Fruit fly (Drosophila melanogaster) whole organism, embryonic: ENCODE data around the gene CG14221.

Source experiments
- Aef1 ChIP-seq: fragments of 200-800 bp; sonication (Bioruptor generic); IDR thresholded peaks from 3 replicates; pipeline ENCODE4 v1.3.6; 2022; ENCODE audit warnings: missing biosample characterization, missing genetic modification characterization
- Awh ChIP-seq: fragments of 200-800 bp; sonication (Bioruptor generic); IDR thresholded peaks from 2 replicates; pipeline ENCODE4, ENCODE4 v1.3.6; 2022; ENCODE audit warnings: missing biosample characterization, missing genetic modification characterization
- CG10431 ChIP-seq: fragments of 200-800 bp; sonication (Bioruptor generic); optimal IDR thresholded peaks from 3 replicates; lab custom pipeline; 2018; ENCODE audit warnings: missing biosample characterization, mild to moderate bottlenecking, missing genetic modification characterization
- CG10654 ChIP-seq: fragments of 200-800 bp; sonication (Bioruptor generic); optimal IDR thresholded peaks from 2 replicates; lab custom pipeline; 2016; ENCODE audit warnings: missing biosample characterization, missing genetic modification characterization
- CG11247 ChIP-seq: fragments of 200-800 bp; sonication (Bioruptor generic); IDR thresholded peaks from 2 replicates; pipeline ENCODE4 v1.3.6; 2022; ENCODE audit warnings: missing biosample characterization, missing genetic modification characterization
- CG12236 ChIP-seq: fragments of 200-800 bp; sonication (Bioruptor generic); optimal IDR thresholded peaks from 2 replicates; lab custom pipeline; 2016; ENCODE audit warnings: missing biosample characterization, missing genetic modification characterization
- CG13424 ChIP-seq: fragments of 200-800 bp; sonication (Bioruptor generic); optimal IDR thresholded peaks from 2 replicates; lab custom pipeline; 2019; ENCODE audit warnings: missing biosample characterization, mild to moderate bottlenecking, missing genetic modification characterization, moderate library complexity
- CG13775 ChIP-seq: fragments of 200-800 bp; sonication (Bioruptor generic); optimal IDR thresholded peaks from 3 replicates; lab custom pipeline; 2017; ENCODE audit warnings: missing biosample characterization, mild to moderate bottlenecking, missing genetic modification characterization
- CG14860 ChIP-seq: fragments of 200-800 bp; sonication (Bioruptor generic); IDR thresholded peaks from 3 replicates; pipeline ENCODE4 v1.3.6; 2022; ENCODE audit warnings: missing biosample characterization, missing genetic modification characterization; ENCODE audit not compliant: partially characterized antibody
- CG15514 ChIP-seq: fragments of 200-800 bp; sonication (Bioruptor generic); optimal IDR thresholded peaks from 3 replicates; lab custom pipeline; 2017; ENCODE audit warnings: missing biosample characterization, missing genetic modification characterization, mild to moderate bottlenecking, moderate library complexity, missing genetic modification reagents
- CG1602 ChIP-seq: fragments of 200-800 bp; sonication (Bioruptor generic); optimal IDR thresholded peaks from 3 replicates; lab custom pipeline; 2016; ENCODE audit warnings: missing biosample characterization, missing genetic modification characterization
- CG17912 ChIP-seq: fragments of 200-800 bp; sonication (Bioruptor generic); optimal IDR thresholded peaks from 2 replicates; lab custom pipeline; 2018; ENCODE audit warnings: missing biosample characterization, mild to moderate bottlenecking, missing genetic modification characterization
- CG31365 ChIP-seq: fragments of 200-800 bp; sonication (Bioruptor generic); optimal IDR thresholded peaks from 2 replicates; lab custom pipeline; 2018; ENCODE audit warnings: missing biosample characterization, mild to moderate bottlenecking, missing genetic modification characterization
- CG3407 ChIP-seq: fragments of 200-800 bp; sonication (Bioruptor generic); optimal IDR thresholded peaks from 2 replicates; lab custom pipeline; 2018; ENCODE audit warnings: missing biosample characterization, mild to moderate bottlenecking, missing genetic modification characterization
- CG34224 ChIP-seq: fragments of 200-800 bp; sonication (Bioruptor generic); IDR thresholded peaks from 3 replicates; pipeline ENCODE4 v1.3.6; 2022; ENCODE audit warnings: missing biosample characterization, missing genetic modification characterization; ENCODE audit not compliant: partially characterized antibody
- CG34376 ChIP-seq: fragments of 200-800 bp; sonication (Bioruptor generic); optimal IDR thresholded peaks from 2 replicates; lab custom pipeline; 2018; ENCODE audit warnings: missing biosample characterization, mild to moderate bottlenecking, missing genetic modification characterization
- CG3726 ChIP-seq: fragments of 200-800 bp; sonication (Bioruptor generic); IDR thresholded peaks from 3 replicates; pipeline ENCODE4, ENCODE4 v1.3.6; 2022; ENCODE audit warnings: missing biosample characterization, missing genetic modification characterization
- CG7928 ChIP-seq: fragments of 200-800 bp; sonication (Bioruptor generic); optimal IDR thresholded peaks from 2 replicates; lab custom pipeline; 2017; ENCODE audit warnings: missing biosample characterization, mild to moderate bottlenecking, missing genetic modification characterization
- CG8359 ChIP-seq: fragments of 200-800 bp; sonication (Bioruptor generic); optimal IDR thresholded peaks from 2 replicates; lab custom pipeline; 2017; ENCODE audit warnings: missing biosample characterization, mild to moderate bottlenecking, missing genetic modification characterization, borderline replicate concordance
- CG8924 ChIP-seq: fragments of 200-800 bp; optimal IDR thresholded peaks from 3 replicates; lab custom pipeline; 2019; ENCODE audit warnings: missing biosample characterization, mild to moderate bottlenecking, missing genetic modification characterization, moderate library complexity
- CG9727 ChIP-seq: fragments of 200-800 bp; sonication (Bioruptor generic); optimal IDR thresholded peaks from 3 replicates; lab custom pipeline; 2017; ENCODE audit warnings: missing biosample characterization, mild to moderate bottlenecking, missing genetic modification characterization
- CHES-1-like ChIP-seq: fragments of 200-800 bp; sonication (Bioruptor generic); optimal IDR thresholded peaks from 2 replicates; lab custom pipeline; 2016; ENCODE audit warnings: missing biosample characterization, missing genetic modification characterization
- CoRest ChIP-seq: fragments of 200-800 bp; sonication (Bioruptor generic); optimal IDR thresholded peaks from 3 replicates; lab custom pipeline; 2018; ENCODE audit warnings: missing biosample characterization, mild to moderate bottlenecking, missing genetic modification characterization, moderate library complexity
- Dll ChIP-seq: fragments of 200-800 bp; sonication (Bioruptor generic); IDR thresholded peaks from 4 replicates; pipeline ENCODE4 v1.3.6; 2022; ENCODE audit warnings: missing biosample characterization, missing genetic modification characterization; ENCODE audit not compliant: partially characterized antibody
- Fer3 ChIP-seq: fragments of 200-800 bp; sonication (Bioruptor generic); optimal IDR thresholded peaks from 2 replicates; lab custom pipeline; 2018; ENCODE audit warnings: missing biosample characterization, mild to moderate bottlenecking, missing genetic modification characterization, moderate library complexity
- Hmx ChIP-seq: fragments of 200-800 bp; sonication (Bioruptor generic); optimal IDR thresholded peaks from 2 replicates; lab custom pipeline; 2016; ENCODE audit warnings: missing biosample characterization, missing genetic modification characterization
- Lpt ChIP-seq: fragments of >200 bp; optimal IDR thresholded peaks from 2 replicates; lab custom pipeline; 2018; ENCODE audit warnings: missing biosample characterization, missing genetic modification characterization
- Meics ChIP-seq: fragments of 200-800 bp; sonication (Bioruptor generic); optimal IDR thresholded peaks from 2 replicates; lab custom pipeline; 2017; ENCODE audit warnings: missing biosample characterization, mild to moderate bottlenecking, missing genetic modification characterization
- Nf-YC ChIP-seq: fragments of 200-800 bp; optimal IDR thresholded peaks from 3 replicates; lab custom pipeline; 2019; ENCODE audit warnings: missing biosample characterization, mild to moderate bottlenecking, missing genetic modification characterization, moderate library complexity
- NfI ChIP-seq: fragments of 200-800 bp; sonication (Bioruptor generic); optimal IDR thresholded peaks from 3 replicates; lab custom pipeline; 2018; ENCODE audit warnings: missing biosample characterization, mild to moderate bottlenecking, missing genetic modification characterization, moderate library complexity
- Ptx1 ChIP-seq: fragments of 200-800 bp; sonication (Bioruptor generic); IDR thresholded peaks from 2 replicates; pipeline ENCODE4 v1.3.6; 2022; ENCODE audit warnings: missing biosample characterization, missing genetic modification characterization
- ato ChIP-seq: fragments of 200-800 bp; sonication (Bioruptor generic); IDR thresholded peaks from 2 replicates; pipeline ENCODE4 v1.3.6; 2022; ENCODE audit warnings: missing biosample characterization, missing genetic modification characterization; ENCODE audit not compliant: partially characterized antibody
- bigmax ChIP-seq: fragments of 200-800 bp; sonication (Bioruptor generic); optimal IDR thresholded peaks from 2 replicates; lab custom pipeline; 2018; ENCODE audit warnings: missing biosample characterization, mild to moderate bottlenecking, missing genetic modification characterization
- crp ChIP-seq, 2 experiments: fragments of 200-800 bp; sonication (Bioruptor generic); optimal IDR thresholded peaks; 2 replicates in 1 of 2; 3 replicates in 1 of 2; lab custom pipeline; 2017; ENCODE audit warnings: missing biosample characterization in 2 of 2, missing genetic modification characterization in 2 of 2, mild to moderate bottlenecking in 1 of 2, moderate library complexity in 1 of 2
- dm ChIP-seq: fragments of 200-800 bp; sonication (Bioruptor generic); optimal IDR thresholded peaks from 3 replicates; lab custom pipeline; 2016; ENCODE audit warnings: missing biosample characterization, missing genetic modification characterization
- fu2 ChIP-seq: fragments of 200-800 bp; sonication (Bioruptor generic); optimal IDR thresholded peaks from 2 replicates; lab custom pipeline; 2016; ENCODE audit warnings: missing biosample characterization, missing genetic modification characterization
- gcm2 ChIP-seq: fragments of 200-800 bp; sonication (Bioruptor generic); optimal IDR thresholded peaks from 2 replicates; lab custom pipeline; 2016; ENCODE audit warnings: missing biosample characterization, missing genetic modification characterization
- grau ChIP-seq: fragments of 200-800 bp; optimal IDR thresholded peaks from 3 replicates; lab custom pipeline; 2019; ENCODE audit warnings: missing biosample characterization, mild to moderate bottlenecking, missing genetic modification characterization, moderate library complexity
- hbn ChIP-seq: fragments of 200-800 bp; sonication (Bioruptor generic); IDR thresholded peaks from 2 replicates; pipeline ENCODE4 v1.3.6; 2022; ENCODE audit warnings: missing biosample characterization, missing genetic modification characterization; ENCODE audit not compliant: partially characterized antibody
- ind ChIP-seq: fragments of 200-800 bp; sonication (Bioruptor generic); optimal IDR thresholded peaks from 3 replicates; lab custom pipeline; 2016; ENCODE audit warnings: missing biosample characterization, missing genetic modification characterization
- kni ChIP-seq: fragments of 200-800 bp; sonication (Bioruptor generic); optimal IDR thresholded peaks from 3 replicates; lab custom pipeline; 2017; ENCODE audit warnings: mild to moderate bottlenecking, missing biosample characterization, missing genetic modification reagents, missing genetic modification characterization
- mld ChIP-seq: fragments of 200-800 bp; sonication (Bioruptor generic); IDR thresholded peaks from 3 replicates; pipeline ENCODE4 v1.3.6; 2022; ENCODE audit warnings: missing biosample characterization, missing genetic modification characterization; ENCODE audit not compliant: partially characterized antibody
- phol ChIP-seq: fragments of 200-800 bp; sonication (Bioruptor generic); optimal IDR thresholded peaks from 3 replicates; lab custom pipeline; 2018; ENCODE audit warnings: missing biosample characterization, mild to moderate bottlenecking, missing genetic modification characterization, moderate library complexity
- pzg ChIP-seq: fragments of 200-800 bp; sonication (Bioruptor generic); optimal IDR thresholded peaks from 3 replicates; lab custom pipeline; 2018; ENCODE audit warnings: missing biosample characterization, mild to moderate bottlenecking, missing genetic modification characterization, moderate library complexity
- row ChIP-seq: fragments of 200-800 bp; sonication (Bioruptor generic); IDR thresholded peaks from 3 replicates; pipeline ENCODE4 v1.3.6; 2022; ENCODE audit warnings: missing biosample characterization, missing genetic modification characterization
- sens ChIP-seq: fragments of 200-800 bp; sonication (Bioruptor generic); peaks from one replicate; lab custom pipeline; 2016; ENCODE audit warnings: missing biosample characterization, missing genetic modification characterization
- unc-4 ChIP-seq: fragments of 200-800 bp; sonication (Bioruptor generic); IDR thresholded peaks from 2 replicates; pipeline ENCODE4 v1.3.6; 2022; ENCODE audit warnings: missing biosample characterization, missing genetic modification characterization; ENCODE audit not compliant: partially characterized antibody
- vnd ChIP-seq: fragments of 200-800 bp; sonication (Bioruptor generic); IDR thresholded peaks from 3 replicates; pipeline ENCODE4 v1.3.6; 2022; ENCODE audit warnings: missing biosample characterization, missing genetic modification characterization; ENCODE audit not compliant: partially characterized antibody
- zfh2 ChIP-seq: fragments of 200-800 bp; sonication (Bioruptor generic); optimal IDR thresholded peaks from 2 replicates; lab custom pipeline; 2016; ENCODE audit warnings: missing biosample characterization, missing genetic modification characterization

Gene CG14221

dm6 chrX:19613473-19613872 lies 7.6 kb downstream of the CG14221 start (continued):
- peak; percentile 56 for TF ChIP-seq unc-4 (GFP tag; lab: Robert Waterston, UW)
- TF ChIP-seq Aef1, result no peak
- TF ChIP-seq CG34376 (GFP tag; lab: Kevin White, UChicago), result peak; percentile 90
- no peak for TF ChIP-seq dm
- peak; percentile 16 for TF ChIP-seq gcm2 (GFP tag; lab: Kevin White, UChicago)
- TF ChIP-seq fu2 (GFP tag; lab: Kevin White, UChicago), result no peak
- peak; percentile 44 for TF ChIP-seq grau
- peak; percentile 20 for TF ChIP-seq CG13424 (tag; lab: Kevin White, UChicago)
- TF ChIP-seq Hmx (GFP tag; lab: Kevin White, UChicago), result no peak
- TF ChIP-seq CG3407 (GFP tag; lab: Kevin White, UChicago), result peak; percentile 49
- TF ChIP-seq bigmax (GFP tag; lab: Kevin White, UChicago), result peak; percentile 45
- peak; percentile 55; the same call in 2 of the 3 replicates for TF ChIP-seq CG34224 (GFP tag; lab: Robert Waterston, UW)
- TF ChIP-seq Ptx1 (GFP tag; lab: Robert Waterston, UW), result no peak
- no peak for TF ChIP-seq vnd (GFP tag; lab: Robert Waterston, UW)
- peak; percentile 40 for TF ChIP-seq CG10431 (GFP tag; lab: Kevin White, UChicago)
- peak; percentile 53; the same call in 1 of the 4 replicates for TF ChIP-seq Dll
- TF ChIP-seq CG8924 (tag; lab: Kevin White, UChicago), result peak; percentile 8
- TF ChIP-seq CoRest (tag; lab: Kevin White, UChicago), result peak; percentile 22
- no peak for TF ChIP-seq mld (GFP tag; lab: Robert Waterston, UW)
- TF ChIP-seq CG13775 (GFP tag; lab: Kevin White, UChicago), result peak; percentile 64
- 0 out of 2 replicates have a peak, but pooled peaks have one; percentile 38 for TF ChIP-seq ato
- TF ChIP-seq CG17912 (GFP tag; lab: Kevin White, UChicago), result peak; percentile 86
- peak; percentile 31 for TF ChIP-seq phol (tag; lab: Kevin White, UChicago)
- peak; percentile 28 to 89 for TF ChIP-seq crp (GFP tag; optimal IDR thresholded peaks at IDR 0.05; lab: Kevin White, UChicago)
- peak; percentile 68 for TF ChIP-seq Fer3 (tag; lab: Kevin White, UChicago)
- peak; percentile 58 for TF ChIP-seq CG31365 (tag; lab: Kevin White, UChicago)
- TF ChIP-seq CG9727 (GFP tag; lab: Kevin White, UChicago), result peak; percentile 65
- TF ChIP-seq kni, result peak; percentile 37
- no peak for TF ChIP-seq CG3726 (GFP tag; lab: Robert Waterston, UW)
- peak; percentile 92 for TF ChIP-seq sens
- TF ChIP-seq CG11247 (GFP tag; lab: Robert Waterston, UW), result no peak
- TF ChIP-seq CG7928, result peak; percentile 1
- no peak for TF ChIP-seq ind (GFP tag; lab: Kevin White, UChicago)
- peak; percentile 20 for TF ChIP-seq CG12236 (GFP tag; lab: Kevin White, UChicago)
- no peak for TF ChIP-seq hbn (GFP tag; lab: Robert Waterston, UW)
- no peak for TF ChIP-seq Lpt (GFP tag; lab: Kevin White, UChicago)
- TF ChIP-seq row, result no peak; the same call in 2 of the 3 replicates
- TF ChIP-seq NfI (GFP tag; lab: Kevin White, UChicago), result peak; percentile 78
- TF ChIP-seq CG8359 (GFP tag; lab: Kevin White, UChicago), result no peak
- peak; percentile 57 for TF ChIP-seq pzg (GFP tag; lab: Kevin White, UChicago)
- TF ChIP-seq Awh (GFP tag; lab: Robert Waterston, UW), result peak; percentile 30; the same call in 1 of the 2 replicates
- peak; percentile 81 for TF ChIP-seq CG15514 (GFP tag; lab: Kevin White, UChicago)
- TF ChIP-seq CHES-1-like, result peak; percentile 24
- no peak for TF ChIP-seq CG1602
- TF ChIP-seq CG10654 (GFP tag; lab: Kevin White, UChicago), result no peak
- 0 out of 3 replicates have a peak, but pooled peaks have one; percentile 7 for TF ChIP-seq CG14860 (GFP tag; lab: Robert Waterston, UW)
- peak; percentile 83 for TF ChIP-seq Meics (GFP tag; lab: Kevin White, UChicago)
- TF ChIP-seq zfh2 (GFP tag; lab: Kevin White, UChicago), result no peak
- TF ChIP-seq Nf-YC (tag; lab: Kevin White, UChicago), result peak; percentile 55
